Worm (Caenorhabditis elegans): ENCODE measurements around the gene zyg-8.

Gene zyg-8

ce11 chrIII:12030669-12031068, 30.8 kb upstream of the zyg-8 start, which contains the start of gene Y79H2A.2:
TSS of gene Y79H2A.2 (minus strand) at chrIII:12030769.
- TF ChIP-seq nhr-11 (tag; optimal IDR thresholded peaks at IDR 0.05) = no peak
- no peak for TF ChIP-seq ztf-1 (GFP tag; conservative IDR thresholded peaks at IDR 0.05)
- no peak for TF ChIP-seq nhr-237 (tag; optimal IDR thresholded peaks at IDR 0.05)

- no peak for TF ChIP-seq gmeb-1 (tag; optimal IDR thresholded peaks at IDR 0.05)
- TF ChIP-seq R02D3.7 (tag; optimal IDR thresholded peaks at IDR 0.05) = no peak
- no peak for TF ChIP-seq mbf-1 (tag; optimal IDR thresholded peaks at IDR 0.05)
- TF ChIP-seq dmd-4 (tag; optimal IDR thresholded peaks at IDR 0.05) = no peak
- TF ChIP-seq lin-13 (GFP tag; optimal IDR thresholded peaks at IDR 0.05) = no peak
- no peak for TF ChIP-seq nhr-23 (tag; optimal IDR thresholded peaks at IDR 0.05)
- TF ChIP-seq ama-1 (optimal IDR thresholded peaks at IDR 0.05) = no peak
- TF ChIP-seq nhr-12 (tag; optimal IDR thresholded peaks at IDR 0.05) = no peak
- no peak for TF ChIP-seq lin-11 (tag; optimal IDR thresholded peaks at IDR 0.05)
Observed at ce11 chrIII:12033259-12033658, 28.3 kb upstream of the zyg-8 start.

- TF ChIP-seq mab-5 (tag; optimal IDR thresholded peaks at IDR 0.05) (no peak), nhr-12 (tag; optimal IDR thresholded peaks at IDR 0.05) (no peak), nhr-21 (tag; optimal IDR thresholded peaks at IDR 0.05) (no peak), snpc-4 (tag; optimal IDR thresholded peaks at IDR 0.05) (no peak), elt-1 (tag; optimal IDR thresholded peaks at IDR 0.05) (no peak), crh-2 (tag; optimal IDR thresholded peaks at IDR 0.05) (no peak), fos-1 (tag; optimal IDR thresholded peaks at IDR 0.05) (no peak), aly-2 (tag; optimal IDR thresholded peaks at IDR 0.05) (no peak), elt-3 (tag; optimal IDR thresholded peaks at IDR 0.05) (no peak), lin-39 (tag; optimal IDR thresholded peaks at IDR 0.05) (no peak), alr-1 (tag; optimal IDR thresholded peaks at IDR 0.05) (no peak), ztf-11 (tag; optimal IDR thresholded peaks at IDR 0.05) (no peak), lin-11 (tag; optimal IDR thresholded peaks at IDR 0.05) (no peak), lin-13 (GFP tag; optimal IDR thresholded peaks at IDR 0.05) (no peak)
Observed at ce11 chrIII:12034311-12034710, 27.2 kb upstream of the zyg-8 start.

ce11 chrIII:12037217-12037616, 24.3 kb upstream of the zyg-8 start:
- TF ChIP-seq mab-5 (tag; optimal IDR thresholded peaks at IDR 0.05) (no peak), lsy-2 (tag; optimal IDR thresholded peaks at IDR 0.05) (no peak), lin-39 (tag; optimal IDR thresholded peaks at IDR 0.05) (no peak), ama-1 (optimal IDR thresholded peaks at IDR 0.05) (no peak), nhr-25 (tag; optimal IDR thresholded peaks at IDR 0.05) (no peak), ceh-82 (tag; optimal IDR thresholded peaks at IDR 0.05) (no peak), ceh-16 (tag; optimal IDR thresholded peaks at IDR 0.05) (no peak)

- no peak for TF ChIP-seq zag-1 (tag; optimal IDR thresholded peaks at IDR 0.05)
- no peak for TF ChIP-seq snpc-4 (tag; optimal IDR thresholded peaks at IDR 0.05)
Observed at ce11 chrIII:12040999-12041398, 20.5 kb upstream of the zyg-8 start, which contains the start of gene Y79H2A.4. TSS of gene Y79H2A.4 (plus strand) at chrIII:12041299.

ce11 chrIII:12052206-12052605, 9.3 kb upstream of the zyg-8 start, which contains the start of gene Y79H2A.3:
TSS of gene Y79H2A.3 (minus strand) at chrIII:12052306.
- TF ChIP-seq sem-4 (tag; optimal IDR thresholded peaks at IDR 0.05) (no peak), egl-27 (tag; optimal IDR thresholded peaks at IDR 0.05) (no peak), mbf-1 (tag; optimal IDR thresholded peaks at IDR 0.05) (no peak), nhr-25 (tag; optimal IDR thresholded peaks at IDR 0.05) (no peak)

ce11 chrIII:12058429-12058828, 3.1 kb upstream of the zyg-8 start, which contains the start of gene arx-3:
TSS of gene arx-3 (minus strand) at chrIII:12058458.
- TF ChIP-seq peb-1 (tag; optimal IDR thresholded peaks at IDR 0.05) (no peak), Y55F3AM.14 (GFP tag; optimal IDR thresholded peaks at IDR 0.05) (no peak), lin-13 (GFP tag; optimal IDR thresholded peaks at IDR 0.05) (peak; percentile 10), ZK546.5 (tag; optimal IDR thresholded peaks at IDR 0.05) (no peak), sma-3 (GFP tag; optimal IDR thresholded peaks at IDR 0.05) (no peak), fos-1 (tag; optimal IDR thresholded peaks at IDR 0.05) (peak; percentile 13), crh-2 (tag; optimal IDR thresholded peaks at IDR 0.05) (peak; percentile 30), C34F6.9 (tag; optimal IDR thresholded peaks at IDR 0.05) (peak; percentile 52), ceh-16 (tag; optimal IDR thresholded peaks at IDR 0.05) (no peak), mbf-1 (tag; optimal IDR thresholded peaks at IDR 0.05) (no peak), lsy-2 (tag; optimal IDR thresholded peaks at IDR 0.05) (peak; percentile 53 to 57), gmeb-1 (tag; optimal IDR thresholded peaks at IDR 0.05) (peak; percentile 42), mab-5 (tag; optimal IDR thresholded peaks at IDR 0.05) (peak; percentile 31), snpc-4 (tag; optimal IDR thresholded peaks at IDR 0.05) (no peak), ztf-1 (GFP tag; conservative IDR thresholded peaks at IDR 0.05) (no peak), egl-27 (tag; optimal IDR thresholded peaks at IDR 0.05) (no peak), sem-4 (tag; optimal IDR thresholded peaks at IDR 0.05) (peak; percentile 35), unc-55 (GFP tag; optimal IDR thresholded peaks at IDR 0.05) (peak; percentile 58), nhr-25 (tag; optimal IDR thresholded peaks at IDR 0.05) (peak; percentile 41), elt-1 (tag; optimal IDR thresholded peaks at IDR 0.05) (no peak), F13H6.1 (tag; optimal IDR thresholded peaks at IDR 0.05) (no peak), nhr-11 (tag; optimal IDR thresholded peaks at IDR 0.05) (no peak), nhr-10 (tag; optimal IDR thresholded peaks at IDR 0.05) (no peak), unc-39 (tag; optimal IDR thresholded peaks at IDR 0.05) (no peak), alr-1 (tag; optimal IDR thresholded peaks at IDR 0.05) (no peak)
